Fruit fly (Drosophila melanogaster): ENCODE results near the gene CG34181.

The CG34181 gene

dm6 chr2L:9388924-9389765 lies 21.7 kb downstream of the CG34181 start:
- no peak for TF ChIP-seq CG17801 (GFP tag; optimal IDR thresholded peaks at IDR 0.05; ENCODE audit: partially characterized antibody)

- no peak for TF ChIP-seq CG17801 (GFP tag; optimal IDR thresholded peaks at IDR 0.05; ENCODE audit: partially characterized antibody)
These were observed 29.0 kb downstream of the CG34181 start for dm6 chr2L:9396396-9396795.

dm6 chr2L:9397888-9398287 lies 30.4 kb downstream of the CG34181 start, which contains the start of gene CG4438:
Gene CG4438 (minus strand): TSS chr2L:9397988.
- TF ChIP-seq CG17801 (GFP tag; optimal IDR thresholded peaks at IDR 0.05; ENCODE audit: partially characterized antibody), result no peak

dm6 chr2L:9400153-9400552 lies 32.7 kb downstream of the CG34181 start:
- TF ChIP-seq CG17801 (GFP tag; optimal IDR thresholded peaks at IDR 0.05; ENCODE audit: partially characterized antibody), result no peak

dm6 chr2L:9415053-9415452 lies 47.6 kb downstream of the CG34181 start, which contains the start of gene Shawl:
Gene Shawl (minus strand): TSS chr2L:9415156.
- TF ChIP-seq CG17801 (GFP tag; optimal IDR thresholded peaks at IDR 0.05; ENCODE audit: partially characterized antibody), result no peak

- TF ChIP-seq CG17801 (GFP tag; optimal IDR thresholded peaks at IDR 0.05; ENCODE audit: partially characterized antibody), result no peak
These were observed 48.9 kb downstream of the CG34181 start, which contains the start of gene Mco1 for dm6 chr2L:9416244-9416758. Gene Mco1 (plus strand): TSS chr2L:9416588.
